Fruit fly (Drosophila melanogaster) Kc167 (cell line): ENCODE measurements around the gene Pink1.

Experiments used
- Myc ChIP-seq: fragments of >200 bp; optimal IDR thresholded peaks from 2 replicates; lab custom pipeline; 2017; ENCODE audit warnings: missing external identifiers
- Sin3A ChIP-seq: fragments of >200 bp; optimal IDR thresholded peaks from 2 replicates; lab custom pipeline; 2018; ENCODE audit warnings: missing external identifiers
- h ChIP-seq: fragments of >200 bp; optimal IDR thresholded peaks from 3 replicates; lab custom pipeline; 2018; ENCODE audit warnings: missing external identifiers
- insv ChIP-seq: fragments of >200 bp; optimal IDR thresholded peaks from 3 replicates; lab custom pipeline; 2018; ENCODE audit warnings: missing external identifiers
- psq ChIP-seq: fragments of >200 bp; optimal IDR thresholded peaks from 2 replicates; lab custom pipeline; 2017; ENCODE audit warnings: missing external identifiers
- ttk ChIP-seq: sonication (Bioruptor generic); optimal IDR thresholded peaks from 2 replicates; lab custom pipeline; 2017; ENCODE audit warnings: missing external identifiers

DNA sequence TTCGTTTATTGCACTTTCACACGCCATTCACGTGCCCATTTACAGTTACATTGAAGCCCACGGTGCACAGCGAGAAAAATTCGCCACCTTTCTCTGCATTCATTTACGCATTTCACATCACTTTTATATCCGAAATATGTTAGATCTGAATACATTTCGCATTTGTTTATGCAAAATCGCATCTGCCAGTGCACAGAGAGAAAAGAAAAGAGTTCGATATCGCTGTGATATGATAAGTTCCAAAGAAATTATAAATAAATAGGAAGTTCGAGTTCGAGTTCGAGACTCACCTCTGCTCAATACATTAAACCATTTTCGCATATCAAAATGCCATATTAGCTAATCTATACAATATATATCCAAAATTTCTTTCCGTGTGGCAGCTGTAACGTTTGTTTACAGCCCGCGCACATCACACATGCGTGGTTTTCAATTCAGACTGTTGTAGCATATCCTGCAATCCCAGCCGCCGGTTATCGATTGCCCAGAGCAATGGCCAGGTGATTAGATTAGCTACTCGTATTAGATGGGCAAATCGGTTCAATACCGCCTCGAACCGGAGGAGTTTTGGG is 27.5 kb upstream of the Pink1 start:
- no peak for TF ChIP-seq insv (lab: Kevin White, UChicago)
- TF ChIP-seq h, result no peak
- no peak for TF ChIP-seq Sin3A (lab: Kevin White, UChicago)
- no peak for TF ChIP-seq Myc (lab: Kevin White, UChicago)
- no peak for TF ChIP-seq ttk (lab: Kevin White, UChicago)
- TF ChIP-seq psq (lab: Kevin White, UChicago), result no peak
